Worm (Caenorhabditis elegans) whole organism, young adult: ENCODE results near the gene glo-1.

Source experiments
- B0035.1 ChIP-seq: sonication (generic microtip); optimal IDR thresholded peaks from 2 replicates; lab custom pipeline; 2016; ENCODE audit warnings: missing genetic modification characterization, mild to moderate bottlenecking, missing compliant biosample characterization, missing genotype, missing genetic modification reagents
- T26A5.8 ChIP-seq: sonication (generic microtip); optimal IDR thresholded peaks from 2 replicates; lab custom pipeline; 2016; ENCODE audit warnings: missing genetic modification characterization, missing compliant biosample characterization
- Y79H2A.3 ChIP-seq: fragments of 200-800 bp; sonication (Bioruptor generic); conservative IDR thresholded peaks from 2 replicates; pipeline ENCODE4 v1.3.6; 2022; ENCODE audit warnings: missing genetic modification reagents, missing genetic modification characterization, missing compliant biosample characterization
- aptf-3 ChIP-seq: fragments of 200-800 bp; sonication (Bioruptor generic); IDR thresholded peaks from 2 replicates; pipeline ENCODE4 v1.3.6; 2022; ENCODE audit warnings: missing genetic modification characterization, missing compliant biosample characterization
- bed-2 ChIP-seq: fragments of 200-800 bp; sonication (Bioruptor generic); IDR thresholded peaks from 2 replicates; pipeline ENCODE4 v1.3.6; 2022; ENCODE audit warnings: missing genetic modification reagents, missing genetic modification characterization, missing compliant biosample characterization
- ceh-91 ChIP-seq: fragments of 200-800 bp; sonication (Bioruptor generic); IDR thresholded peaks from 2 replicates; pipeline ENCODE4 v1.3.6; 2022; ENCODE audit warnings: missing genetic modification reagents, missing genetic modification characterization, missing compliant biosample characterization
- die-1 ChIP-seq: sonication (generic microtip); optimal IDR thresholded peaks from 2 replicates; lab custom pipeline; 2016; ENCODE audit warnings: missing genotype, mild to moderate bottlenecking, missing genetic modification characterization, missing compliant biosample characterization
- efl-1 ChIP-seq: fragments of 150-350 bp; optimal IDR thresholded peaks from 2 replicates; lab custom pipeline; 2014; ENCODE audit warnings: missing biosample characterization, missing genetic modification reagents, missing genetic modification characterization
- egl-44 ChIP-seq: fragments of 200-800 bp; sonication (Bioruptor generic); IDR thresholded peaks from 2 replicates; pipeline ENCODE4 v1.3.6; 2022; ENCODE audit warnings: missing genetic modification reagents, missing genetic modification characterization, missing compliant biosample characterization
- him-1 ChIP-seq: sonication (generic microtip); optimal IDR thresholded peaks from 2 replicates; lab custom pipeline; 2016; ENCODE audit warnings: missing genotype, missing genetic modification reagents, missing genetic modification characterization, missing compliant biosample characterization
- hlh-26 ChIP-seq: fragments of 200-800 bp; sonication (Bioruptor generic); conservative IDR thresholded peaks from 2 replicates; pipeline ENCODE4 v1.3.6; 2022; ENCODE audit warnings: missing genetic modification reagents, missing genetic modification characterization, missing compliant biosample characterization
- lag-1 ChIP-seq: fragments of 200-800 bp; sonication (Bioruptor generic); IDR thresholded peaks from 2 replicates; pipeline ENCODE4 v1.3.6; 2022; ENCODE audit warnings: missing genetic modification reagents, missing genetic modification characterization, missing compliant biosample characterization
- let-526 ChIP-seq: fragments of 200-800 bp; sonication (Bioruptor generic); IDR thresholded peaks from 2 replicates; pipeline ENCODE4 v1.3.6; 2022; ENCODE audit warnings: missing genetic modification reagents, missing genetic modification characterization, missing compliant biosample characterization
- let-607 ChIP-seq, 2 experiments: fragments of 200-800 bp in 1 of 2; sonication (Bioruptor generic) in 1 of 2; sonication (generic microtip) in 1 of 2; optimal IDR thresholded peaks; 2 replicates each; lab custom pipeline; 2016 to 2018; ENCODE audit warnings: mild to moderate bottlenecking in 2 of 2, missing compliant biosample characterization in 2 of 2, missing genetic modification characterization in 2 of 2, moderate library complexity in 2 of 2, missing genotype in 1 of 2
- lin-35 ChIP-seq, 3 experiments: fragments of 150-350 bp in 2 of 3; sonication (generic microtip) in 1 of 3; optimal IDR thresholded peaks; 2 replicates each; lab custom pipeline; 2014 to 2018; ENCODE audit warnings: missing biosample characterization in 3 of 3, missing genetic modification characterization in 3 of 3, missing genetic modification reagents in 3 of 3
- madf-10 ChIP-seq: sonication (generic microtip); optimal IDR thresholded peaks from 2 replicates; lab custom pipeline; 2016; ENCODE audit warnings: mild to moderate bottlenecking, missing genetic modification characterization, missing compliant biosample characterization
- madf-8 ChIP-seq: fragments of 200-800 bp; sonication (Bioruptor generic); conservative IDR thresholded peaks from 2 replicates; pipeline ENCODE4 v1.3.6; 2022; ENCODE audit warnings: missing genetic modification reagents, missing genetic modification characterization, missing compliant biosample characterization
- mes-4 ChIP-seq: sonication (generic microtip); optimal IDR thresholded peaks from 2 replicates; lab custom pipeline; 2016; ENCODE audit warnings: missing genotype, missing genetic modification characterization, missing compliant biosample characterization
- mxl-1 ChIP-seq: sonication (generic microtip); optimal IDR thresholded peaks from 2 replicates; lab custom pipeline; 2016; ENCODE audit warnings: missing genetic modification characterization, missing compliant biosample characterization
- nfyb-1 ChIP-seq: fragments of 200-800 bp; sonication (Bioruptor generic); IDR thresholded peaks from 2 replicates; pipeline ENCODE4 v1.3.6; 2022; ENCODE audit warnings: missing genetic modification reagents, missing genetic modification characterization, missing compliant biosample characterization
- nhr-27 ChIP-seq: fragments of 200-800 bp; sonication (Bioruptor generic); optimal IDR thresholded peaks from 2 replicates; lab custom pipeline; 2018; ENCODE audit warnings: mild to moderate bottlenecking, missing genetic modification characterization, moderate library complexity, missing compliant biosample characterization
- nhr-80 ChIP-seq: sonication (generic microtip); optimal IDR thresholded peaks from 2 replicates; lab custom pipeline; 2016; ENCODE audit warnings: missing genetic modification characterization, missing compliant biosample characterization
- nhr-90 ChIP-seq: sonication (generic microtip); optimal IDR thresholded peaks from 2 replicates; lab custom pipeline; 2016; ENCODE audit warnings: missing genotype, mild to moderate bottlenecking, missing genetic modification characterization, missing compliant biosample characterization
- rcor-1 ChIP-seq: fragments of 200-800 bp; sonication (Bioruptor generic); IDR thresholded peaks from 2 replicates; pipeline ENCODE4 v1.3.6; 2022; ENCODE audit warnings: missing genetic modification reagents, missing genetic modification characterization, missing compliant biosample characterization
- rec-8 ChIP-seq, 2 experiments: sonication (generic microtip); optimal IDR thresholded peaks; 2 replicates each; lab custom pipeline; 2016; ENCODE audit warnings: mild to moderate bottlenecking in 2 of 2, missing genetic modification characterization in 2 of 2, missing genetic modification reagents in 2 of 2, missing genotype in 2 of 2, missing biosample characterization in 1 of 2, missing compliant biosample characterization in 1 of 2, moderate library complexity in 1 of 2
- repo-1 ChIP-seq: sonication (generic microtip); optimal IDR thresholded peaks from 2 replicates; lab custom pipeline; 2017; ENCODE audit warnings: mild to moderate bottlenecking, missing genetic modification characterization, missing compliant biosample characterization
- rpc-1 ChIP-seq, 2 experiments: fragments of 150-350 bp in 1 of 2; sonication (generic microtip) in 1 of 2; optimal IDR thresholded peaks; 2 replicates each; lab custom pipeline; 2014 to 2018; ENCODE audit warnings: missing biosample characterization in 1 of 2, missing genetic modification characterization in 1 of 2, missing genetic modification reagents in 1 of 2, missing genotype in 1 of 2
- snpc-3.4 ChIP-seq: sonication (generic microtip); optimal IDR thresholded peaks from 2 replicates; lab custom pipeline; 2017; ENCODE audit warnings: missing genetic modification characterization, mild to moderate bottlenecking, missing compliant biosample characterization, antibody characterized with exemption, moderate library complexity, missing genotype, missing genetic modification reagents
- tbx-9 ChIP-seq: sonication (generic microtip); optimal IDR thresholded peaks from 2 replicates; lab custom pipeline; 2016; ENCODE audit warnings: borderline replicate concordance, missing genetic modification characterization, inconsistent platforms, missing compliant biosample characterization
- tlf-1 ChIP-seq: fragments of 200-800 bp; sonication (Bioruptor generic); optimal IDR thresholded peaks from 2 replicates; lab custom pipeline; 2018; ENCODE audit warnings: mild to moderate bottlenecking, missing genetic modification characterization, missing compliant biosample characterization
- unc-130 ChIP-seq: sonication (generic microtip); optimal IDR thresholded peaks from 2 replicates; lab custom pipeline; 2016; ENCODE audit warnings: missing genetic modification reagents, missing genetic modification characterization, missing compliant biosample characterization
- unc-62 ChIP-seq: fragments of 150-350 bp; optimal IDR thresholded peaks from 2 replicates; lab custom pipeline; 2014; ENCODE audit warnings: missing biosample characterization, missing genetic modification reagents, missing genetic modification characterization
- ztf-18 ChIP-seq: sonication (generic microtip); optimal IDR thresholded peaks from 2 replicates; lab custom pipeline; 2016; ENCODE audit warnings: missing genotype, mild to moderate bottlenecking, missing genetic modification characterization, missing compliant biosample characterization

The glo-1 gene

DNA sequence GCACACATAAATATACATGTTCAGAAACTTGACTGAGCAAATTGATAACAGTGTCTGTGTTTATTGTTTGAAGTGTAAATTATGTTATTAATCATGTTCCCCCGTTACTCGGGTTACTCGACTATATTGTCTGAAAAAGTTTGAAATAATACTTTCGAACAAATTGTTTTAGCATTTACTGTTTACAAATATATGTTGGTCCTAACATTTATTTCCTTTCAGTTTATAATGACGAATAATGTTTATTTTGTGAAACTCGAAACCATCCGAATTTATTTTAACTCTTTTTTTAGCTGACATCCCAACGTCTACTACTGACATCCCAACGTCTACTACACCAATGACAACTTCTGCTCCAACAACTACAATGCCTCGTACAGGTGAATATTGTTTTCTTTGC, 13.2 kb downstream of the glo-1 start, which contains the start of gene R07B1.7:
Gene R07B1.7, plus strand, starts transcription at position 301 of the 400 bp plus-strand sequence.
- TF ChIP-seq madf-8 (GFP tag; lab: Robert Waterston, UW) (no peak), him-1 (no peak), efl-1 (GFP tag; lab: Kevin White, UChicago) (no peak), nhr-90 (tag; lab: Kevin White, UChicago) (no peak), egl-44 (no peak), bed-2 (GFP tag; lab: Robert Waterston, UW) (no peak), tbx-9 (no peak), mes-4 (tag; lab: Kevin White, UChicago) (no peak), hlh-26 (no peak), rec-8 (tag; optimal IDR thresholded peaks at IDR 0.05; lab: Kevin White, UChicago) (no peak), die-1 (tag; lab: Kevin White, UChicago) (no peak), lin-35 (GFP tag; optimal IDR thresholded peaks at IDR 0.05; lab: Kevin White, UChicago) (no peak), snpc-3.4 (tag; lab: Kevin White, UChicago) (no peak), ztf-18 (tag; lab: Kevin White, UChicago) (no peak), mxl-1 (tag; lab: Kevin White, UChicago) (no peak), let-526 (no peak), repo-1 (tag; lab: Kevin White, UChicago) (no peak), aptf-3 (GFP tag; lab: Robert Waterston, UW) (no peak), lag-1 (GFP tag; lab: Robert Waterston, UW) (no peak), rcor-1 (no peak)

DNA sequence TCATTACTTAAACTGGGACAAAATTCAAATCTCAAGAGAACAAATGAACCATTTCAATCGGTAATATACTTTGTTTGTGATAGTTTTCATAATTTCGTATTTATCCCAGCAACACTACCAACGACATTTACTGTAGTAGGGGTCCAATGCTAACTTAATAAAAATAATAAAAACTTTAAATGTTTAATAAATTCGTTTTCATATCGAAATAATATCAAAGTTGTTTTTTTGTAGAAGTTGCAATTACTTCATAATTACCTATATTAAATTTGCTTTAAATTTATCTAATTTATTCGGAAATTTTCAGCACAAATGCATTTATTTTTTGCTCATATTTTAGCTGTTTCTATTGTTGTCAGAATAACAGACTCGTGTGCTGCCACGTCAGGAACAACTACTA, 15.7 kb downstream of the glo-1 start, which contains the start of gene R07B1.6:
Gene R07B1.6, plus strand, starts transcription at position 301 of the 400 bp plus-strand sequence.
- TF ChIP-seq nhr-90 (tag; lab: Kevin White, UChicago) (no peak), madf-10 (tag; lab: Kevin White, UChicago) (no peak), unc-62 (GFP tag; lab: Kevin White, UChicago) (no peak), Y79H2A.3 (GFP tag; lab: Robert Waterston, UW) (no peak), let-607 (tag; optimal IDR thresholded peaks at IDR 0.05; lab: Kevin White, UChicago) (no peak), T26A5.8 (tag; lab: Kevin White, UChicago) (no peak), tlf-1 (GFP tag; lab: Kevin White, UChicago) (no peak), mes-4 (tag; lab: Kevin White, UChicago) (no peak), ceh-91 (GFP tag; lab: Robert Waterston, UW) (no peak), rpc-1 (optimal IDR thresholded peaks at IDR 0.05; lab: Kevin White, UChicago) (no peak), rpc-1 (tag; optimal IDR thresholded peaks at IDR 0.05; lab: Kevin White, UChicago) (no peak), hlh-26 (no peak), let-526 (no peak), B0035.1 (tag; lab: Kevin White, UChicago) (no peak)

DNA sequence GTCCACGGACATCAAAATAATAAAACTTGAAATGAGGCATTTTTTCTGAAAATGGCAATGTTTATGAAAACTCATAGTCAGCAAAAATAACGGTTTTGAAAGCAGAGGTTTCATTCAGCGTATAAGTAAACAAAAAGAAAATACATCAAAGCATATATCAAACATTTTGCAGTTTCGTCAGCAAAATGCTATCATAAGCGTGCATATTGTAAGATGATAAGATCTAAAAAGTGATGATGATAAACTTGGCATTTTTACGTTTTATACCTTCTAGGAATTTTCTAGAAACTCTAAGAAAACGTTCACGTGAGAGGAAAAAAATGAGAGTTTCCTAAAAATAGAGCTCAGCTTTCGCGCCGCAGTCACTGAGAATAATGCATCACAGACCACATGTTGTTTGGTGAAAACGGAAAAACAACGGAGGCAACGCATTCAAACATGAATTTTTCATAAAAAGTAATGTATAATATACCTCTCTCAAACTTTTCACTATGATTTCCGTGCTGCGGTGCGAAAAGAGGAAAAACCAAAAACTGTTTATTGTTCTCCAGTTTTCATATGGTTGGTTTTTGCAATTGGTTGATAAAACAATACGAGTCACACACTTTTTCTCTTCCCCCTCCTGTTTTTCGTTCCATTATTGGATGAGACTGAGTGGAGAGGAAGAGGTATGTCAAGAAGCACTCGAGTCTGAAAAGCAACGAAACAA, 18.9 kb downstream of the glo-1 start, which contains the start of the genes gst-36 and R07B1.5:
Gene gst-36, minus strand, starts transcription at position 45 of the 709 bp plus-strand sequence.
Gene R07B1.5, plus strand, starts transcription at position 665 of the 709 bp plus-strand sequence.
- no peak for TF ChIP-seq unc-130
- peak; percentile 68 for TF ChIP-seq nhr-80 (tag; lab: Kevin White, UChicago)
- no peak for TF ChIP-seq nhr-27 (tag; lab: Kevin White, UChicago)
- TF ChIP-seq nfyb-1 (GFP tag; lab: Robert Waterston, UW) = no peak
